Worm (Caenorhabditis elegans) whole organism, late embryonic: ENCODE results near the gene F01F1.2.

Experiments used
- C38D4.7 ChIP-seq: fragments of 200-800 bp; sonication (Bioruptor generic); optimal IDR thresholded peaks from 2 replicates; lab custom pipeline; 2018; ENCODE audit warnings: mild to moderate bottlenecking, missing genetic modification characterization, moderate library complexity, missing compliant biosample characterization
- K09A11.1 ChIP-seq: sonication (generic microtip); optimal IDR thresholded peaks from 2 replicates; lab custom pipeline; 2017; ENCODE audit warnings: antibody characterized with exemption, mild to moderate bottlenecking, missing genetic modification characterization, missing compliant biosample characterization; ENCODE audit not compliant: insufficient read depth
- Y22D7AL.16 ChIP-seq: sonication (generic microtip); optimal IDR thresholded peaks from 2 replicates; lab custom pipeline; 2016; ENCODE audit warnings: missing genetic modification characterization, missing compliant biosample characterization
- ama-1 ChIP-seq: fragments of 150-350 bp; optimal IDR thresholded peaks from 2 replicates; lab custom pipeline; 2014
- ceh-18 ChIP-seq: sonication (generic microtip); optimal IDR thresholded peaks from 2 replicates; lab custom pipeline; 2016; ENCODE audit warnings: missing genetic modification characterization, missing compliant biosample characterization
- ceh-19 ChIP-seq: fragments of 200-800 bp; sonication (Bioruptor generic); optimal IDR thresholded peaks from 2 replicates; lab custom pipeline; 2018; ENCODE audit warnings: mild to moderate bottlenecking, missing genetic modification characterization, missing compliant biosample characterization
- ceh-2 ChIP-seq: sonication (generic microtip); optimal IDR thresholded peaks from 2 replicates; lab custom pipeline; 2016; ENCODE audit warnings: missing genotype, missing genetic modification characterization, missing compliant biosample characterization
- ceh-22 ChIP-seq: sonication (generic microtip); optimal IDR thresholded peaks from 2 replicates; lab custom pipeline; 2017; ENCODE audit warnings: missing biosample characterization, missing genetic modification characterization
- ceh-30 ChIP-seq: fragments of 150-350 bp; optimal IDR thresholded peaks from 2 replicates; lab custom pipeline; 2014; ENCODE audit warnings: missing biosample characterization, missing genetic modification characterization
- ceh-45 ChIP-seq: fragments of 200-800 bp; sonication (Bioruptor generic); IDR thresholded peaks from 2 replicates; pipeline ENCODE4 v1.3.6; 2022; ENCODE audit warnings: missing genetic modification reagents, missing genetic modification characterization, missing compliant biosample characterization
- ceh-6 ChIP-seq: fragments of 200-800 bp; sonication (Bioruptor generic); optimal IDR thresholded peaks from 2 replicates; lab custom pipeline; 2018; ENCODE audit warnings: mild to moderate bottlenecking, missing genetic modification characterization, missing compliant biosample characterization
- ceh-9 ChIP-seq: sonication (generic microtip); optimal IDR thresholded peaks from 2 replicates; lab custom pipeline; 2016; ENCODE audit warnings: mild to moderate bottlenecking, missing genetic modification characterization, inconsistent platforms, missing compliant biosample characterization
- che-1 ChIP-seq: sonication (generic microtip); optimal IDR thresholded peaks from 2 replicates; lab custom pipeline; 2016; ENCODE audit warnings: mild to moderate bottlenecking, missing genetic modification characterization, missing compliant biosample characterization
- elt-2 ChIP-seq: sonication (generic microtip); optimal IDR thresholded peaks from 2 replicates; lab custom pipeline; 2016; ENCODE audit warnings: missing genetic modification reagents, missing genetic modification characterization, missing compliant biosample characterization
- ets-4 ChIP-seq: sonication (generic microtip); optimal IDR thresholded peaks from 2 replicates; lab custom pipeline; 2016; ENCODE audit warnings: missing genetic modification characterization, missing compliant biosample characterization
- eyg-1 ChIP-seq: sonication (generic microtip); optimal IDR thresholded peaks from 2 replicates; lab custom pipeline; 2016; ENCODE audit warnings: missing genotype, missing genetic modification characterization, missing compliant biosample characterization
- hlh-13 ChIP-seq: fragments of 200-800 bp; sonication (Bioruptor generic); optimal IDR thresholded peaks from 2 replicates; lab custom pipeline; 2018; ENCODE audit warnings: mild to moderate bottlenecking, missing genetic modification characterization, missing compliant biosample characterization
- hlh-6 ChIP-seq: sonication (generic microtip); optimal IDR thresholded peaks from 2 replicates; lab custom pipeline; 2016; ENCODE audit warnings: missing genotype, missing genetic modification characterization, missing compliant biosample characterization
- lin-11 ChIP-seq: fragments of 200-800 bp; sonication (Bioruptor generic); optimal IDR thresholded peaks from 2 replicates; lab custom pipeline; 2018; ENCODE audit warnings: mild to moderate bottlenecking, missing genetic modification characterization, missing compliant biosample characterization
- madf-2 ChIP-seq: sonication (generic microtip); optimal IDR thresholded peaks from 2 replicates; lab custom pipeline; 2017; ENCODE audit warnings: missing genetic modification characterization, missing compliant biosample characterization
- nfya-1 ChIP-seq: sonication (generic microtip); optimal IDR thresholded peaks from 2 replicates; lab custom pipeline; 2017; ENCODE audit warnings: missing genetic modification characterization, mild to moderate bottlenecking, missing compliant biosample characterization, antibody characterized with exemption, moderate library complexity
- npax-4 ChIP-seq: sonication (generic microtip); optimal IDR thresholded peaks from 2 replicates; lab custom pipeline; 2016; ENCODE audit warnings: missing genetic modification characterization, missing compliant biosample characterization
- pha-2 ChIP-seq: sonication (generic microtip); optimal IDR thresholded peaks from 2 replicates; lab custom pipeline; 2017; ENCODE audit warnings: mild to moderate bottlenecking, missing genetic modification characterization, missing compliant biosample characterization
- pha-4 ChIP-seq: fragments of 150-350 bp; optimal IDR thresholded peaks from 2 replicates; lab custom pipeline; 2018; ENCODE audit warnings: missing biosample characterization, missing genetic modification reagents, missing genetic modification characterization
- sox-4 ChIP-seq: sonication (generic microtip); optimal IDR thresholded peaks from 2 replicates; lab custom pipeline; 2017; ENCODE audit warnings: mild to moderate bottlenecking, missing genetic modification characterization, inconsistent platforms, missing compliant biosample characterization
- ttx-3 ChIP-seq: sonication (generic microtip); optimal IDR thresholded peaks from 2 replicates; lab custom pipeline; 2016; ENCODE audit warnings: missing genetic modification reagents, missing genetic modification characterization, missing compliant biosample characterization
- unc-3 ChIP-seq, 2 experiments: fragments of 200-800 bp in 1 of 2; sonication (Bioruptor generic) in 1 of 2; sonication (generic microtip) in 1 of 2; conservative IDR thresholded peaks in 1 of 2; optimal IDR thresholded peaks in 1 of 2; 2 replicates each; pipeline versions ENCODE4 v1.3.6 to Lab custom; 2016 to 2022; ENCODE audit warnings: missing compliant biosample characterization in 2 of 2, missing genetic modification characterization in 2 of 2, missing genetic modification reagents in 1 of 2
- unc-42 ChIP-seq: sonication (generic microtip); optimal IDR thresholded peaks from 2 replicates; lab custom pipeline; 2016; ENCODE audit warnings: missing genotype, missing genetic modification characterization, missing compliant biosample characterization
- unc-55 ChIP-seq: sonication (generic microtip); optimal IDR thresholded peaks from 2 replicates; lab custom pipeline; 2017; ENCODE audit warnings: missing biosample characterization, missing genetic modification reagents, missing genetic modification characterization
- unc-86 ChIP-seq: sonication (generic microtip); optimal IDR thresholded peaks from 2 replicates; lab custom pipeline; 2016; ENCODE audit warnings: missing genetic modification characterization, missing compliant biosample characterization
- ztf-16 ChIP-seq: sonication (generic microtip); optimal IDR thresholded peaks from 2 replicates; lab custom pipeline; 2017; ENCODE audit warnings: missing genetic modification characterization, missing compliant biosample characterization

F01F1.2 gene

ce11 chrIII:5906749-5907148, 28.4 kb downstream of the F01F1.2 start, which contains the start of gene erd-2.2:
erd-2.2 (plus strand) TSS chrIII:5907049.
- TF ChIP-seq eyg-1 (tag; lab: Kevin White, UChicago) (no peak), C38D4.7 (GFP tag; lab: Kevin White, UChicago) (no peak), ceh-18 (tag; lab: Kevin White, UChicago) (no peak), ets-4 (tag; lab: Kevin White, UChicago) (no peak), che-1 (tag; lab: Kevin White, UChicago) (no peak), Y22D7AL.16 (tag; lab: Kevin White, UChicago) (no peak), ceh-9 (no peak)

- no peak for TF ChIP-seq ttx-3 (tag; lab: Kevin White, UChicago)
- TF ChIP-seq unc-3 (GFP tag; conservative IDR thresholded peaks at IDR 0.05; lab: Robert Waterston, UW), result no peak
- TF ChIP-seq unc-3 (tag; optimal IDR thresholded peaks at IDR 0.05; lab: Kevin White, UChicago), result no peak
- TF ChIP-seq pha-4 (tag; lab: Kevin White, UChicago), result no peak
- TF ChIP-seq ceh-6 (GFP tag; lab: Kevin White, UChicago), result no peak
- no peak for TF ChIP-seq unc-42 (tag; lab: Kevin White, UChicago)
- no peak for TF ChIP-seq ceh-45 (GFP tag; lab: Robert Waterston, UW)
- no peak for TF ChIP-seq ama-1 (lab: Kevin White, UChicago)
- no peak for TF ChIP-seq ceh-30 (tag; lab: Kevin White, UChicago)
- TF ChIP-seq ceh-18 (tag; lab: Kevin White, UChicago), result no peak
- TF ChIP-seq hlh-13, result no peak
- TF ChIP-seq npax-4 (tag; lab: Kevin White, UChicago), result no peak
- TF ChIP-seq unc-55 (GFP tag; lab: Kevin White, UChicago), result no peak
- TF ChIP-seq madf-2, result no peak
- no peak for TF ChIP-seq ceh-19 (GFP tag; lab: Kevin White, UChicago)
- TF ChIP-seq eyg-1 (tag; lab: Kevin White, UChicago), result no peak
- TF ChIP-seq pha-2 (tag; lab: Kevin White, UChicago), result no peak
- TF ChIP-seq ceh-22, result no peak
- no peak for TF ChIP-seq ceh-2 (tag; lab: Kevin White, UChicago)
- TF ChIP-seq, all 69 proteins: peak for 0
Measured at ce11 chrIII:5908408-5908807, 30.1 kb downstream of the F01F1.2 start, which contains the start of gene C28H8.3. C28H8.3 (plus strand) TSS chrIII:5908700.

- peak; percentile 55 for TF ChIP-seq nfya-1
- no peak for TF ChIP-seq sox-4 (tag; lab: Kevin White, UChicago)
- peak; percentile 5 for TF ChIP-seq elt-2 (tag; lab: Kevin White, UChicago)
- TF ChIP-seq K09A11.1 (tag; lab: Kevin White, UChicago), result no peak
- no peak for TF ChIP-seq ceh-9
- TF ChIP-seq ceh-30 (tag; lab: Kevin White, UChicago), result no peak
- no peak for TF ChIP-seq unc-42 (tag; lab: Kevin White, UChicago)
Measured at ce11 chrIII:5914717-5915116, 36.4 kb downstream of the F01F1.2 start.

ce11 chrIII:5915926-5916325, 37.6 kb downstream of the F01F1.2 start:
- TF ChIP-seq elt-2 (tag; lab: Kevin White, UChicago) (peak; percentile 94), unc-3 (GFP tag; conservative IDR thresholded peaks at IDR 0.05; lab: Robert Waterston, UW) (no peak), unc-3 (tag; optimal IDR thresholded peaks at IDR 0.05; lab: Kevin White, UChicago) (no peak), hlh-6 (no peak)

- peak; percentile 23 for TF ChIP-seq elt-2 (tag; lab: Kevin White, UChicago)
- TF ChIP-seq ztf-16 (tag; lab: Kevin White, UChicago), result no peak
- no peak for TF ChIP-seq lin-11 (tag; lab: Kevin White, UChicago)
- no peak for TF ChIP-seq unc-86 (tag; lab: Kevin White, UChicago)
- TF ChIP-seq, all 69 proteins: peak for 1
Measured at ce11 chrIII:5917365-5917958, 39.1 kb downstream of the F01F1.2 start.
